Fruit fly (Drosophila melanogaster) whole organism, embryonic: Measurements from ENCODE around the gene bi.

Experiments used
- Awh ChIP-seq: fragments of 200-800 bp; sonication (Bioruptor generic); IDR thresholded peaks from 2 replicates; pipeline ENCODE4, ENCODE4 v1.3.6; 2022; ENCODE audit warnings: missing biosample characterization, missing genetic modification characterization
- Blimp-1 ChIP-seq: fragments of 200-800 bp; sonication (Bioruptor generic); optimal IDR thresholded peaks from 3 replicates; lab custom pipeline; 2018; ENCODE audit warnings: missing biosample characterization, missing genetic modification characterization, mild to moderate bottlenecking, moderate library complexity, missing genetic modification reagents
- BtbVII ChIP-seq: fragments of 200-800 bp; sonication (Bioruptor generic); optimal IDR thresholded peaks from 3 replicates; lab custom pipeline; 2017; ENCODE audit warnings: missing biosample characterization, mild to moderate bottlenecking, missing genetic modification characterization
- CG12104 ChIP-seq: fragments of 200-800 bp; sonication (Bioruptor generic); optimal IDR thresholded peaks from 3 replicates; lab custom pipeline; 2016; ENCODE audit warnings: missing biosample characterization, missing genetic modification characterization
- CG13296 ChIP-seq: fragments of 200-800 bp; sonication (Bioruptor generic); optimal IDR thresholded peaks from 3 replicates; lab custom pipeline; 2018; ENCODE audit warnings: missing biosample characterization, mild to moderate bottlenecking, missing genetic modification characterization
- CG13424 ChIP-seq: fragments of 200-800 bp; sonication (Bioruptor generic); optimal IDR thresholded peaks from 2 replicates; lab custom pipeline; 2019; ENCODE audit warnings: missing biosample characterization, mild to moderate bottlenecking, missing genetic modification characterization, moderate library complexity
- CG14014 ChIP-seq: fragments of 200-800 bp; sonication (Bioruptor generic); IDR thresholded peaks from 2 replicates; pipeline ENCODE4 v1.3.6; 2022; ENCODE audit warnings: missing biosample characterization, missing genetic modification characterization
- CG17802 ChIP-seq: fragments of 200-800 bp; sonication (Bioruptor generic); optimal IDR thresholded peaks from 2 replicates; lab custom pipeline; 2018; ENCODE audit warnings: missing biosample characterization, mild to moderate bottlenecking, missing genetic modification characterization, moderate library complexity
- CG1832 ChIP-seq: fragments of 200-800 bp; sonication (Bioruptor generic); optimal IDR thresholded peaks from 2 replicates; lab custom pipeline; 2017; ENCODE audit warnings: missing biosample characterization, mild to moderate bottlenecking, missing genetic modification characterization, inconsistent platforms
- CG18599 ChIP-seq: fragments of 200-800 bp; sonication (Bioruptor generic); optimal IDR thresholded peaks from 3 replicates; lab custom pipeline; 2017; ENCODE audit warnings: missing biosample characterization, missing genetic modification characterization, mild to moderate bottlenecking, moderate library complexity, missing genetic modification reagents
- CG2129 ChIP-seq: fragments of 200-800 bp; sonication (Bioruptor generic); IDR thresholded peaks from 2 replicates; pipeline ENCODE4 v1.3.6; 2022; ENCODE audit warnings: missing biosample characterization, missing genetic modification characterization; ENCODE audit not compliant: partially characterized antibody
- CG2875 ChIP-seq: fragments of 200-800 bp; sonication (Bioruptor generic); optimal IDR thresholded peaks from 2 replicates; lab custom pipeline; 2017; ENCODE audit warnings: missing biosample characterization, mild to moderate bottlenecking, missing genetic modification characterization, missing genetic modification reagents
- CG32767 ChIP-seq: fragments of 200-800 bp; sonication (Bioruptor generic); IDR thresholded peaks from 2 replicates; pipeline ENCODE4 v1.3.6; 2022; ENCODE audit warnings: missing biosample characterization, missing genetic modification characterization
- CG3838 ChIP-seq: fragments of 200-800 bp; sonication (Bioruptor generic); optimal IDR thresholded peaks from 3 replicates; lab custom pipeline; 2016; ENCODE audit warnings: missing biosample characterization, missing genetic modification characterization
- CG6689 ChIP-seq: fragments of 200-800 bp; sonication (Bioruptor generic); IDR thresholded peaks from 2 replicates; pipeline ENCODE4 v1.3.6; 2022; ENCODE audit warnings: missing biosample characterization, missing genetic modification characterization
- CG7745 ChIP-seq: fragments of 200-800 bp; sonication (Bioruptor generic); optimal IDR thresholded peaks from 2 replicates; lab custom pipeline; 2018; ENCODE audit warnings: missing biosample characterization, mild to moderate bottlenecking, missing genetic modification characterization, moderate library complexity
- CG7987 ChIP-seq: fragments of 200-800 bp; sonication (Bioruptor generic); optimal IDR thresholded peaks from 2 replicates; lab custom pipeline; 2018; ENCODE audit warnings: missing biosample characterization, mild to moderate bottlenecking, missing genetic modification characterization, moderate library complexity
- CG8924 ChIP-seq: fragments of 200-800 bp; optimal IDR thresholded peaks from 3 replicates; lab custom pipeline; 2019; ENCODE audit warnings: missing biosample characterization, mild to moderate bottlenecking, missing genetic modification characterization, moderate library complexity
- CG8944 ChIP-seq: fragments of 200-800 bp; sonication (Bioruptor generic); optimal IDR thresholded peaks from 3 replicates; lab custom pipeline; 2016; ENCODE audit warnings: missing biosample characterization, missing genetic modification characterization
- CkIIα-i1 ChIP-seq: fragments of 200-800 bp; sonication (Bioruptor generic); IDR thresholded peaks from 2 replicates; pipeline ENCODE4 v1.3.6; 2022; ENCODE audit warnings: missing biosample characterization, missing genetic modification characterization
- Dad ChIP-seq: fragments of 200-800 bp; sonication (Bioruptor generic); optimal IDR thresholded peaks from 3 replicates; lab custom pipeline; 2016; ENCODE audit warnings: missing biosample characterization, missing genetic modification characterization
- Dfd ChIP-seq, 2 experiments: fragments of >200 bp; optimal IDR thresholded peaks; 2 replicates each; lab custom pipeline; 2017; ENCODE audit warnings: missing biosample characterization in 2 of 2, missing genetic modification characterization in 2 of 2
- H15 ChIP-seq: fragments of 200-800 bp; sonication (Bioruptor generic); IDR thresholded peaks from 3 replicates; pipeline ENCODE4 v1.3.6; 2022; ENCODE audit warnings: missing biosample characterization, missing genetic modification characterization
- Hr39 ChIP-seq: fragments of >200 bp; optimal IDR thresholded peaks from 2 replicates; lab custom pipeline; 2017
- NFAT ChIP-seq: fragments of 200-800 bp; sonication (Bioruptor generic); IDR thresholded peaks from 2 replicates; pipeline ENCODE4 v1.3.6; 2022; ENCODE audit warnings: missing biosample characterization, missing genetic modification characterization
- Nf-YC ChIP-seq: fragments of 200-800 bp; optimal IDR thresholded peaks from 3 replicates; lab custom pipeline; 2019; ENCODE audit warnings: missing biosample characterization, mild to moderate bottlenecking, missing genetic modification characterization, moderate library complexity
- Oaz ChIP-seq: fragments of 200-800 bp; sonication (Bioruptor generic); IDR thresholded peaks from 2 replicates; pipeline ENCODE4 v1.3.6; 2022; ENCODE audit warnings: missing biosample characterization, missing genetic modification characterization
- Rfx ChIP-seq: fragments of 200-800 bp; sonication (Bioruptor generic); IDR thresholded peaks from 2 replicates; pipeline ENCODE4 v1.3.6; 2022; ENCODE audit warnings: missing biosample characterization, missing genetic modification characterization
- Sry-β ChIP-seq: fragments of 200-800 bp; sonication (Bioruptor generic); optimal IDR thresholded peaks from 2 replicates; lab custom pipeline; 2018; ENCODE audit warnings: missing biosample characterization, mild to moderate bottlenecking, missing genetic modification characterization, moderate library complexity
- abd-A ChIP-seq: fragments of 200-800 bp; sonication (Bioruptor generic); optimal IDR thresholded peaks from 3 replicates; lab custom pipeline; 2019; ENCODE audit warnings: missing biosample characterization, mild to moderate bottlenecking, missing genetic modification characterization, moderate library complexity
- ash1 ChIP-seq: fragments of 200-800 bp; sonication (Bioruptor generic); optimal IDR thresholded peaks from 2 replicates; lab custom pipeline; 2018; ENCODE audit warnings: missing biosample characterization, mild to moderate bottlenecking, missing genetic modification characterization
- cato ChIP-seq: fragments of 200-800 bp; sonication (Bioruptor generic); optimal IDR thresholded peaks from 2 replicates; lab custom pipeline; 2016; ENCODE audit warnings: missing biosample characterization, missing genetic modification characterization, borderline replicate concordance
- chinmo ChIP-seq: fragments of 200-800 bp; sonication (Bioruptor generic); IDR thresholded peaks from 4 replicates; pipeline ENCODE4 v1.3.6; 2022; ENCODE audit warnings: missing biosample characterization, missing genetic modification characterization; ENCODE audit not compliant: partially characterized antibody
- corto ChIP-seq: fragments of 200-800 bp; sonication (Bioruptor generic); optimal IDR thresholded peaks from 2 replicates; lab custom pipeline; 2016; ENCODE audit warnings: missing biosample characterization, mild to moderate bottlenecking, missing genetic modification characterization, moderate library complexity
- fd64A ChIP-seq: fragments of 200-800 bp; sonication (Bioruptor generic); optimal IDR thresholded peaks from 3 replicates; lab custom pipeline; 2018; ENCODE audit warnings: missing biosample characterization, mild to moderate bottlenecking, missing genetic modification characterization
- jumu ChIP-seq: fragments of 200-800 bp; sonication (Bioruptor generic); optimal IDR thresholded peaks from 3 replicates; lab custom pipeline; 2016; ENCODE audit warnings: missing biosample characterization, missing genetic modification characterization
- kay ChIP-seq: fragments of 200-800 bp; sonication (Bioruptor generic); optimal IDR thresholded peaks from 2 replicates; lab custom pipeline; 2016; ENCODE audit warnings: missing biosample characterization, missing genetic modification characterization
- kni ChIP-seq: fragments of 200-800 bp; sonication (Bioruptor generic); optimal IDR thresholded peaks from 3 replicates; lab custom pipeline; 2017; ENCODE audit warnings: mild to moderate bottlenecking, missing biosample characterization, missing genetic modification reagents, missing genetic modification characterization
- mirr ChIP-seq: fragments of 200-800 bp; sonication (Bioruptor generic); optimal IDR thresholded peaks from 3 replicates; lab custom pipeline; 2018; ENCODE audit warnings: missing biosample characterization, mild to moderate bottlenecking, missing genetic modification characterization
- nom ChIP-seq: fragments of 200-800 bp; sonication (Bioruptor generic); optimal IDR thresholded peaks from 2 replicates; lab custom pipeline; 2017; ENCODE audit warnings: missing biosample characterization, missing genetic modification characterization, mild to moderate bottlenecking, moderate library complexity, missing genetic modification reagents
- phol ChIP-seq: fragments of 200-800 bp; sonication (Bioruptor generic); optimal IDR thresholded peaks from 3 replicates; lab custom pipeline; 2018; ENCODE audit warnings: missing biosample characterization, mild to moderate bottlenecking, missing genetic modification characterization, moderate library complexity
- sc ChIP-seq, 3 experiments: fragments of >200 bp in 2 of 3; fragments of 200-800 bp in 1 of 3; sonication (Bioruptor generic) in 1 of 3; optimal IDR thresholded peaks; 2 replicates in 2 of 3; 3 replicates in 1 of 3; lab custom pipeline; 2017; ENCODE audit warnings: mild to moderate bottlenecking in 1 of 3, missing biosample characterization in 1 of 3, missing genetic modification characterization in 1 of 3, missing genetic modification reagents in 1 of 3
- sens ChIP-seq: fragments of 200-800 bp; sonication (Bioruptor generic); peaks from one replicate; lab custom pipeline; 2016; ENCODE audit warnings: missing biosample characterization, missing genetic modification characterization
- sisA ChIP-seq: fragments of 200-800 bp; sonication (Bioruptor generic); IDR thresholded peaks from 2 replicates; pipeline ENCODE4 v1.3.6; 2022; ENCODE audit warnings: missing biosample characterization, missing genetic modification characterization
- sqz ChIP-seq: fragments of 200-800 bp; sonication (Bioruptor generic); optimal IDR thresholded peaks from 3 replicates; lab custom pipeline; 2018; ENCODE audit warnings: missing biosample characterization, mild to moderate bottlenecking, missing genetic modification characterization
- trh ChIP-seq: fragments of 200-800 bp; sonication (Bioruptor generic); optimal IDR thresholded peaks from 2 replicates; lab custom pipeline; 2016; ENCODE audit warnings: missing biosample characterization, missing genetic modification characterization
- vvl ChIP-seq: fragments of 200-800 bp; sonication (Bioruptor generic); IDR thresholded peaks from 2 replicates; pipeline ENCODE4 v1.3.6; 2022; ENCODE audit warnings: missing biosample characterization, missing genetic modification characterization

The bi gene

DNA sequence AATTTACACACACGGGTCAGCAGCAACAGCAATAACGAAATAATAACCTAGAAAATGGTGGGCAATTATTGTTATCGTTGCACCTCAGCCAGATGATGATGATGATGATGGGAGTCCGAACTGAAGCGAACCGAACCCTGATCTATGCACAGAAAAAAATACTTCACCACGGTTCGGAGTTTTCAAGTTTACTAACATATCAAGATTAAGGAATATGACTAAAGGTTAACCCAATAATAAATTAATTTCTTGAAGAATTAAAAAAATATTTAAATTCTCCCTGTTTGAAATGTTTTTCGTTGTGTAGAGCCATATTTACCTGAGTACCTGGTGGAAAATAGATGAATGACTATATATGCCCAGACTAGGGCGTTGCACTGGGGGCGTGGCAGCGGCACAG is 47.0 kb downstream of the bi start (continued):
- TF ChIP-seq CG8924 (tag; lab: Kevin White, UChicago), result peak; percentile 2
- TF ChIP-seq NFAT (GFP tag; lab: Robert Waterston, UW), result no peak
- no peak for TF ChIP-seq sc (optimal IDR thresholded peaks at IDR 0.05; lab: Kevin White, UChicago)
- TF ChIP-seq sc (GFP tag; optimal IDR thresholded peaks at IDR 0.05; lab: Kevin White, UChicago), result no peak

DNA sequence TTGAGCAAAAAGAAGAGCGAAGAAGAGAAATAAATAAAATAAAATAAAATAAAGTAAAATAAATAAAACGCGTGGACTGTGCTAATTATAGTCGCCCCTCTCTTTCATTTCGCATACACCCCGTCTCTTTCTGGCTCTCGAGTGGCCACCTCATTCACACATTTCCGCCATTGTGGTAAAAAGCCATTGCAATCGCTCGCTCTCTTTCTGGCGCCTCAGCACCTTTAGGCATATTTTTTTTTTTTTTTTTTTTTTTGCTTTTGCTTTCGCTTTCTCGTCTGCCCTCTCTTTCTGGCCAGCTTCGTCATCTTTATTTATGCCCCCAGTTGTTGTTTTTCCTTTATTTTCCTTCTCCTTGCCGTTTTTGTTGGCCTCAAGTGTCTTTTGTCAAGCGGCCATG is 49.3 kb downstream of the bi start:
- TF ChIP-seq fd64A (no peak), Nf-YC (peak; percentile 44), CG2875 (GFP tag; lab: Kevin White, UChicago) (no peak), nom (GFP tag; lab: Kevin White, UChicago) (peak; percentile 69), sisA (GFP tag; lab: Robert Waterston, UW) (no peak), CG1832 (GFP tag; lab: Kevin White, UChicago) (peak; percentile 19), Hr39 (lab: Kevin White, UChicago) (peak; percentile 34), CG7745 (no peak), CG8924 (tag; lab: Kevin White, UChicago) (no peak), kay (GFP tag; lab: Kevin White, UChicago) (no peak), phol (tag; lab: Kevin White, UChicago) (peak; percentile 24), CG17802 (tag; lab: Kevin White, UChicago) (no peak), Oaz (no peak), CG8944 (no peak), sens (GFP tag; lab: Kevin White, UChicago) (peak; percentile 2), Blimp-1 (GFP tag; lab: Kevin White, UChicago) (peak; percentile 34), sqz (GFP tag; lab: Kevin White, UChicago) (peak; percentile 13)
- TF ChIP-seq, all 482 proteins: peak for 8

DNA sequence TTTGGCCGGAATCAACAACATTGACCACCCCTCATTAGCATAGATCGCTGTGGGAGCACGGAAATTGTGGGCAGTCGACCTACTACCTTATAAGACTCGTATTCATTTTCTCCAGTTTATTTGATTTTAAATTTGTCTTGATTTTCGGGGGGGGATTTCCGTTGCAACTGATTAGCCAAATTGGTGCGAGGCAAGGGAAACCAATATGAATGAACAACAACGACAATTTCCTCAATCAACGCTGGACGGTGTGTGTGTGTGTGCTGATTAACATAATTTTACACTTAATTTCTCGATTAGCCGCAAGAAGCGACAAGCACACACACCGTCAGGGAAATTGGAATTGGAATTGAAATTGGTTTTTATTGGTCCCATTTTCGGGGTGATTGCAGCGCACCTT is 56.5 kb downstream of the bi start:
- TF ChIP-seq trh (GFP tag; lab: Kevin White, UChicago) (no peak), H15 (no peak), vvl (GFP tag; lab: Robert Waterston, UW) (peak; percentile 57; the same call in 1 of the 2 replicates), CG14014 (GFP tag; lab: Robert Waterston, UW) (no peak), CkIIα-i1 (GFP tag; lab: Robert Waterston, UW) (no peak), CG13424 (tag; lab: Kevin White, UChicago) (no peak), CG7987 (GFP tag; lab: Kevin White, UChicago) (no peak), Rfx (GFP tag; lab: Robert Waterston, UW) (no peak), Sry-β (GFP tag; lab: Kevin White, UChicago) (no peak), CG13296 (no peak), Awh (GFP tag; lab: Robert Waterston, UW) (peak; percentile 78), CG32767 (GFP tag; lab: Robert Waterston, UW) (no peak), Dfd (GFP tag; optimal IDR thresholded peaks at IDR 0.05; lab: Kevin White, UChicago) (no peak), sens (GFP tag; lab: Kevin White, UChicago) (peak; percentile 16), abd-A (tag; lab: Kevin White, UChicago) (peak; percentile 24), CG3838 (GFP tag; lab: Kevin White, UChicago) (no peak)

DNA sequence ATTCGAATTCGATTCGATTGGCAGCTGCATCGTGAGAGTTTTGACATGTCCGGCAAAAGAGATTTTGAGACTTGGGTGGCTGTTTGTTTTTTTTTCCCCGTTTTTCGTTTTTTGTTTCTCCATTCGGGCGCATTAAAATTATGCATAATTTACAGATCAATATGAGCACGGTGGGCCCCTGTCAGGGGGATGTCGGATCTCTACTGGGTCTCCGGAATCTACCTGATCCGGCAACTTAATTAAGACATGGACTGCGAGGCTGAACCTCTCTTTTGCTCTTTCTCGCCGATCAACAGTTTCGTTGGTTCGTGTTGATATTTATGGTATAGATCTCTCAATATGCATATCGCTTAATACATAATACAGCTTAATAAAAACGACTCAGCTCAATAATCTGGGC is 61.3 kb downstream of the bi start:
- no peak for TF ChIP-seq chinmo (GFP tag; lab: Robert Waterston, UW)
- TF ChIP-seq corto (GFP tag; lab: Kevin White, UChicago), result no peak
- TF ChIP-seq cato (GFP tag; lab: Kevin White, UChicago), result no peak
- no peak for TF ChIP-seq CG12104 (GFP tag; lab: Kevin White, UChicago)
- TF ChIP-seq kni (GFP tag; lab: Kevin White, UChicago), result peak; percentile 53
- peak; percentile 23 for TF ChIP-seq sqz (GFP tag; lab: Kevin White, UChicago)
- TF ChIP-seq CG6689 (GFP tag; lab: Robert Waterston, UW), result no peak
- TF ChIP-seq BtbVII (GFP tag; lab: Kevin White, UChicago), result no peak
- TF ChIP-seq mirr (GFP tag; lab: Kevin White, UChicago), result no peak
- no peak for TF ChIP-seq Dad (GFP tag; lab: Kevin White, UChicago)
- TF ChIP-seq ash1 (GFP tag; lab: Kevin White, UChicago), result no peak
- TF ChIP-seq vvl (GFP tag; lab: Robert Waterston, UW), result peak; percentile 35; the same call in 1 of the 2 replicates
- no peak for TF ChIP-seq jumu (GFP tag; lab: Kevin White, UChicago)
- TF ChIP-seq CG2129, result no peak
- no peak for TF ChIP-seq CG18599
- TF ChIP-seq abd-A (tag; lab: Kevin White, UChicago), result peak; percentile 84
